Fruit fly (Drosophila melanogaster): ENCODE results near the gene spi.

The spi gene

dm6 chr2L:19542268-19542773, 34.8 kb downstream of the spi start (continued):
- TF ChIP-seq Abd-B (GFP tag; optimal IDR thresholded peaks at IDR 0.05), result peak; percentile 46
- TF ChIP-seq hkb (optimal IDR thresholded peaks at IDR 0.05), result no peak
- no peak for TF ChIP-seq hkb (GFP tag; IDR thresholded peaks at IDR 0.05)
- TF ChIP-seq aop (GFP tag; IDR thresholded peaks at IDR 0.05), result no peak
- TF ChIP-seq Doc3 (GFP tag; IDR thresholded peaks at IDR 0.05; ENCODE audit: partially characterized antibody), result peak; percentile 85
- no peak for TF ChIP-seq NC2β (GFP tag; optimal IDR thresholded peaks at IDR 0.05)
- no peak for TF ChIP-seq HLHmδ (GFP tag; optimal IDR thresholded peaks at IDR 0.05)
- no peak for TF ChIP-seq sob (GFP tag; IDR thresholded peaks at IDR 0.05)
- TF ChIP-seq sc (optimal IDR thresholded peaks at IDR 0.05), result no peak
- no peak for TF ChIP-seq sc (GFP tag; optimal IDR thresholded peaks at IDR 0.05)
- no peak for TF ChIP-seq br (optimal IDR thresholded peaks at IDR 0.05)
- no peak for TF ChIP-seq CG12219 (GFP tag; optimal IDR thresholded peaks at IDR 0.05)
- TF ChIP-seq CG14014 (GFP tag; IDR thresholded peaks at IDR 0.05), result no peak
- no peak for TF ChIP-seq CG2120 (GFP tag; optimal IDR thresholded peaks at IDR 0.05)
- no peak for TF ChIP-seq CG3407 (GFP tag; optimal IDR thresholded peaks at IDR 0.05)
- TF ChIP-seq zfh2 (GFP tag; optimal IDR thresholded peaks at IDR 0.05), result no peak
- peak; percentile 96 for TF ChIP-seq CG13287 (GFP tag; IDR thresholded peaks at IDR 0.05; ENCODE audit: partially characterized antibody)
- TF ChIP-seq sim (GFP tag; IDR thresholded peaks at IDR 0.05), result no peak
- TF ChIP-seq CG5180 (GFP tag; optimal IDR thresholded peaks at IDR 0.05), result no peak
- no peak for TF ChIP-seq Fer3 (tag; optimal IDR thresholded peaks at IDR 0.05)
- no peak for TF ChIP-seq Nf-YB (GFP tag; optimal IDR thresholded peaks at IDR 0.05)
- no peak for TF ChIP-seq cas (GFP tag; IDR thresholded peaks at IDR 0.05)
- TF ChIP-seq CG12155 (GFP tag; optimal IDR thresholded peaks at IDR 0.05), result no peak
- TF ChIP-seq H2.0 (GFP tag; IDR thresholded peaks at IDR 0.05), result no peak
- peak; percentile 46 for TF ChIP-seq CG10267 (tag; optimal IDR thresholded peaks at IDR 0.05)
- peak; percentile 95 for TF ChIP-seq nerfin-2 (GFP tag; IDR thresholded peaks at IDR 0.05; ENCODE audit: partially characterized antibody)
- no peak for TF ChIP-seq pb (GFP tag; optimal IDR thresholded peaks at IDR 0.05)
- TF ChIP-seq Ets65A (GFP tag), result no peak
- no peak for TF ChIP-seq lmd (GFP tag; IDR thresholded peaks at IDR 0.05)
- TF ChIP-seq so (GFP tag; IDR thresholded peaks at IDR 0.05), result no peak
- TF ChIP-seq CG10321 (GFP tag; IDR thresholded peaks at IDR 0.05), result no peak
- TF ChIP-seq CG8924 (tag; optimal IDR thresholded peaks at IDR 0.05), result no peak
- TF ChIP-seq Fer1 (GFP tag; optimal IDR thresholded peaks at IDR 0.05), result peak; percentile 26
- no peak for TF ChIP-seq C15 (GFP tag; IDR thresholded peaks at IDR 0.05)
- no peak for TF ChIP-seq crol (GFP tag; IDR thresholded peaks at IDR 0.05)
- no peak for TF ChIP-seq ttk (GFP tag; IDR thresholded peaks at IDR 0.05)
- TF ChIP-seq gro (GFP tag; optimal IDR thresholded peaks at IDR 0.05), result no peak
- peak; percentile 10 for TF ChIP-seq Ets97D (GFP tag; optimal IDR thresholded peaks at IDR 0.05)
- no peak for TF ChIP-seq CG3847 (GFP tag; IDR thresholded peaks at IDR 0.05)
- peak; percentile 69 for TF ChIP-seq CG1603 (tag; optimal IDR thresholded peaks at IDR 0.05)
- TF ChIP-seq CG15601 (tag; optimal IDR thresholded peaks at IDR 0.05), result peak; percentile 82
- no peak for TF ChIP-seq CG9609 (GFP tag; optimal IDR thresholded peaks at IDR 0.05)
- no peak for TF ChIP-seq Neu2 (GFP tag; optimal IDR thresholded peaks at IDR 0.05; ENCODE audit: borderline replicate concordance)
- no peak for TF ChIP-seq CG2889 (GFP tag; IDR thresholded peaks at IDR 0.05)
- no peak for TF ChIP-seq CG3281 (GFP tag; optimal IDR thresholded peaks at IDR 0.05)
- no peak for TF ChIP-seq Sox100B (GFP tag; optimal IDR thresholded peaks at IDR 0.05)
- no peak for TF ChIP-seq CG6654 (GFP tag; optimal IDR thresholded peaks at IDR 0.05)
- TF ChIP-seq ind (GFP tag; optimal IDR thresholded peaks at IDR 0.05), result no peak
- TF ChIP-seq unc-4 (GFP tag; IDR thresholded peaks at IDR 0.05; ENCODE audit: partially characterized antibody), result peak; percentile 91
- no peak for TF ChIP-seq seq (GFP tag; IDR thresholded peaks at IDR 0.05)
- TF ChIP-seq tap (tag; optimal IDR thresholded peaks at IDR 0.05), result no peak
- peak; percentile 92 for TF ChIP-seq Dref (GFP tag; IDR thresholded peaks at IDR 0.05)
- TF ChIP-seq CG18262 (tag; optimal IDR thresholded peaks at IDR 0.05), result no peak
